Worm (Caenorhabditis elegans) whole organism, late embryonic: ENCODE data around the gene shc-2.

Experiments
- ama-1 ChIP-seq: fragments of 150-350 bp; optimal IDR thresholded peaks from 2 replicates; lab custom pipeline; 2014
- ceh-24 ChIP-seq: sonication (generic microtip); optimal IDR thresholded peaks from 2 replicates; lab custom pipeline; 2016; ENCODE audit warnings: mild to moderate bottlenecking, missing genetic modification characterization, missing compliant biosample characterization
- dmd-4 ChIP-seq: sonication (generic microtip); optimal IDR thresholded peaks from 2 replicates; lab custom pipeline; 2016; ENCODE audit warnings: borderline replicate concordance, missing genetic modification characterization, missing compliant biosample characterization
- hlh-13 ChIP-seq: fragments of 200-800 bp; sonication (Bioruptor generic); optimal IDR thresholded peaks from 2 replicates; lab custom pipeline; 2018; ENCODE audit warnings: mild to moderate bottlenecking, missing genetic modification characterization, missing compliant biosample characterization
- lin-11 ChIP-seq: fragments of 200-800 bp; sonication (Bioruptor generic); optimal IDR thresholded peaks from 2 replicates; lab custom pipeline; 2018; ENCODE audit warnings: mild to moderate bottlenecking, missing genetic modification characterization, missing compliant biosample characterization
- pag-3 ChIP-seq: sonication (generic microtip); optimal IDR thresholded peaks from 2 replicates; lab custom pipeline; 2016; ENCODE audit warnings: missing compliant biosample characterization, missing genetic modification characterization, borderline replicate concordance
- pat-9 ChIP-seq: fragments of 200-800 bp; sonication (Bioruptor generic); optimal IDR thresholded peaks from 2 replicates; lab custom pipeline; 2018; ENCODE audit warnings: mild to moderate bottlenecking, missing genetic modification characterization, moderate library complexity, missing compliant biosample characterization

ce11 chrII:5031612-5032011 is 62.6 kb downstream of the shc-2 start, which contains the start of gene wdr-83:
- TF ChIP-seq pag-3 (tag; lab: Kevin White, UChicago) = no peak
- TF ChIP-seq ceh-24 (tag; lab: Kevin White, UChicago) = no peak
- TF ChIP-seq lin-11 (tag; lab: Kevin White, UChicago) = no peak
- no peak for TF ChIP-seq dmd-4 (tag; lab: Kevin White, UChicago)
- no peak for TF ChIP-seq pat-9
- no peak for TF ChIP-seq ama-1 (lab: Kevin White, UChicago)
- no peak for TF ChIP-seq hlh-13
